Fruit fly (Drosophila melanogaster): ENCODE results near the gene Hcf.
A peak's percentile ranks its signal among the peaks of the same experiment; 100 is the strongest.

Gene Hcf

dm6 chr4:313696-314104, 46.0 kb upstream of the Hcf start, which contains the start of gene Zip102B (continued):
- TF ChIP-seq Fer3 (tag; optimal IDR thresholded peaks at IDR 0.05) (no peak), Blimp-1 (GFP tag; optimal IDR thresholded peaks at IDR 0.05) (no peak), vvl (GFP tag; IDR thresholded peaks at IDR 0.05) (0 out of 2 replicates have a peak, but pooled peaks have one; percentile 49), gcm (GFP tag; optimal IDR thresholded peaks at IDR 0.05) (no peak), danr (GFP tag; IDR thresholded peaks at IDR 0.05) (no peak), CG11723 (GFP tag; optimal IDR thresholded peaks at IDR 0.05) (peak; percentile 86), phol (tag; optimal IDR thresholded peaks at IDR 0.05) (peak; percentile 32), HLH54F (GFP tag; optimal IDR thresholded peaks at IDR 0.05) (no peak), NC2β (GFP tag; optimal IDR thresholded peaks at IDR 0.05) (no peak), CG4617 (GFP tag; optimal IDR thresholded peaks at IDR 0.05; ENCODE audit: borderline replicate concordance) (peak; percentile 73), cad (GFP tag; optimal IDR thresholded peaks at IDR 0.05) (no peak), CG15269 (tag; optimal IDR thresholded peaks at IDR 0.05) (no peak), CG17568 (GFP tag; optimal IDR thresholded peaks at IDR 0.05) (no peak), Bdp1 (GFP tag; optimal IDR thresholded peaks at IDR 0.05) (no peak), D (optimal IDR thresholded peaks at IDR 0.05) (no peak), D (GFP tag; optimal IDR thresholded peaks at IDR 0.05) (no peak), Kr (GFP tag; optimal IDR thresholded peaks at IDR 0.05) (no peak), CG34376 (GFP tag; optimal IDR thresholded peaks at IDR 0.05) (no peak), CG1792 (GFP tag; optimal IDR thresholded peaks at IDR 0.05) (no peak), CG34422 (GFP tag; IDR thresholded peaks at IDR 0.05) (no peak), CG2202 (tag; optimal IDR thresholded peaks at IDR 0.05) (no peak), kay (GFP tag; optimal IDR thresholded peaks at IDR 0.05) (no peak), h (optimal IDR thresholded peaks at IDR 0.05) (no peak), sim (GFP tag; IDR thresholded peaks at IDR 0.05) (no peak), Dp (GFP tag; optimal IDR thresholded peaks at IDR 0.05) (no peak), Dbx (GFP tag; IDR thresholded peaks at IDR 0.05) (no peak), Xbp1 (GFP tag; optimal IDR thresholded peaks at IDR 0.05) (no peak), wdn (GFP tag; IDR thresholded peaks at IDR 0.05) (no peak), Bgb (GFP tag; IDR thresholded peaks at IDR 0.05; ENCODE audit: partially characterized antibody) (no peak; the same call in 1 of the 2 replicates), fd96Cb (tag; optimal IDR thresholded peaks at IDR 0.05) (no peak), Max (GFP tag; optimal IDR thresholded peaks at IDR 0.05) (no peak), ERR (GFP tag; optimal IDR thresholded peaks at IDR 0.05) (no peak), CG1832 (GFP tag; optimal IDR thresholded peaks at IDR 0.05) (no peak), trem (tag; optimal IDR thresholded peaks at IDR 0.05) (peak; percentile 26), bigmax (GFP tag; optimal IDR thresholded peaks at IDR 0.05) (no peak), CG18476 (GFP tag; optimal IDR thresholded peaks at IDR 0.05) (no peak), eve (GFP tag; optimal IDR thresholded peaks at IDR 0.05) (peak in 1 of 2 experiments; percentile 74), nom (GFP tag; optimal IDR thresholded peaks at IDR 0.05) (peak; percentile 13), CG30403 (GFP tag; optimal IDR thresholded peaks at IDR 0.05) (no peak), cas (GFP tag; IDR thresholded peaks at IDR 0.05) (no peak), ssp (GFP tag; IDR thresholded peaks at IDR 0.05) (peak; percentile 98), YL-1 (GFP tag; optimal IDR thresholded peaks at IDR 0.05) (peak; percentile 33), scrt (GFP tag; optimal IDR thresholded peaks at IDR 0.05) (no peak), Sry-β (GFP tag; optimal IDR thresholded peaks at IDR 0.05) (no peak), CG9215 (GFP tag; IDR thresholded peaks at IDR 0.05) (no peak), slbo (GFP tag; IDR thresholded peaks at IDR 0.05) (no peak), CG17612 (GFP tag; IDR thresholded peaks at IDR 0.05) (no peak), gce (GFP tag; IDR thresholded peaks at IDR 0.05) (no peak), Mes4 (GFP tag; optimal IDR thresholded peaks at IDR 0.05) (no peak), CG2129 (GFP tag; IDR thresholded peaks at IDR 0.05; ENCODE audit: partially characterized antibody) (no peak), org-1 (GFP tag; optimal IDR thresholded peaks at IDR 0.05) (no peak), tgo (GFP tag; IDR thresholded peaks at IDR 0.05) (no peak), CG3065 (GFP tag; optimal IDR thresholded peaks at IDR 0.05) (no peak)
